Fruit fly (Drosophila melanogaster): ENCODE data around the gene jar.

The jar gene

dm6 chr3R:24301520-24301919 is 30.5 kb upstream of the jar start (continued):
- TF ChIP-seq ss (GFP tag; optimal IDR thresholded peaks at IDR 0.05): peak in 1 of 2 experiments; percentile 15
- TF ChIP-seq eg (GFP tag; IDR thresholded peaks at IDR 0.05): peak; percentile 53
- peak; percentile 23 for TF ChIP-seq Sox15 (GFP tag; optimal IDR thresholded peaks at IDR 0.05)
- no peak for TF ChIP-seq dac (GFP tag; optimal IDR thresholded peaks at IDR 0.05)
- no peak for TF ChIP-seq Hr39 (GFP tag; optimal IDR thresholded peaks at IDR 0.05)
- TF ChIP-seq CG6163 (GFP tag; IDR thresholded peaks at IDR 0.05): 0 out of 3 replicates have a peak, but pooled peaks have one; percentile 49
- TF ChIP-seq achi (GFP tag; optimal IDR thresholded peaks at IDR 0.05): peak; percentile 29

DNA sequence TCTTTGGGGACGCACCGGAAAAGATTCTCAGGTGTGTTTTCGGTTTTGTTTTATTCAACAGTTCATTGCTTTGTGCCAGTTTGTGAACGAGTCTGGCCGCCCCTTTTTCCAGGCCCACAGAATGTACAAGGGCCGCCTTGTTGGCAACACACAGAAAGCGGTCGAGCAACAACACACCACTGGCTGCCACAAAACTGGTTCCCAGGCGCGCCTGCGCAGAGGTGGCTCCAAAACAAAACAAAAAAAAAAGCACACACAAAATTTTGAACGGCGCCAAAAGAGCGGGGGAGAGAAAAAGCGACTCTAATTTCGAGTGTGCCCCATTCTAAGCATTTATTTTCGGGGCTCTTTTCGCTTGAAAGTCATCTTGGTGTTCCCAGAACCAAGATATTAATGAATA is 28.1 kb upstream of the jar start:
- no peak for TF ChIP-seq fd85E (GFP tag; optimal IDR thresholded peaks at IDR 0.05)
- TF ChIP-seq Sox15 (GFP tag; optimal IDR thresholded peaks at IDR 0.05): no peak
- TF ChIP-seq CG6163 (GFP tag; IDR thresholded peaks at IDR 0.05): no peak
- no peak for TF ChIP-seq CG4318 (GFP tag; optimal IDR thresholded peaks at IDR 0.05)
- TF ChIP-seq CG34406 (GFP tag; optimal IDR thresholded peaks at IDR 0.05): no peak
- no peak for TF ChIP-seq vri (GFP tag; optimal IDR thresholded peaks at IDR 0.05)
- no peak for TF ChIP-seq dac (GFP tag; optimal IDR thresholded peaks at IDR 0.05)

DNA sequence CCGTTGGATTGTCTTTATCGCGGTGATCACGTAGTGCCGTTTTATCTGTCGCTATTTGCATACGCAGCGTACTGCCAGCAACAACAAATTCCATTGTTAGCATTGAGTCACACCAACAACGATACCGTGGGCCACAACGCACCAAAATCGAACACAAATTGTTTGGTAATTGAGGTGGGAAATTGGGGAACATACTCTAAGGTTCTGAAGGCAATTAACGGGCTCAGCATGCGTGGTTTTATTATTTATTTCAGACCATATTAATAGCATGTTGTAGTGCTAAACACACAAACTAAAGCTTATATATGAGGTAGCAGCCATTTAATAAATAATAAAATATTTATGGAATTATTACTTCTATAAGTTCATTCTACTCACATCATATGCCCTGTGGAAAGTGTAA is 27.5 kb upstream of the jar start:
- TF ChIP-seq ss (GFP tag; optimal IDR thresholded peaks at IDR 0.05): peak in 1 of 2 experiments; percentile 31
- peak; percentile 43 for TF ChIP-seq cyc (GFP tag; optimal IDR thresholded peaks at IDR 0.05)
- TF ChIP-seq svp (GFP tag): no peak
- peak; percentile 40 for TF ChIP-seq CG31627 (GFP tag; optimal IDR thresholded peaks at IDR 0.05)
- peak; percentile 54 for TF ChIP-seq Met (GFP tag; optimal IDR thresholded peaks at IDR 0.05)
- TF ChIP-seq eg (GFP tag; IDR thresholded peaks at IDR 0.05): no peak
- no peak for TF ChIP-seq Eip75B (GFP tag; optimal IDR thresholded peaks at IDR 0.05)
- TF ChIP-seq CG8632 (GFP tag; optimal IDR thresholded peaks at IDR 0.05): peak; percentile 11
- peak; percentile 50 for TF ChIP-seq topi (GFP tag; optimal IDR thresholded peaks at IDR 0.05)
- no peak for TF ChIP-seq Eip93F (GFP tag; optimal IDR thresholded peaks at IDR 0.05)
- no peak for TF ChIP-seq CG6276 (GFP tag; optimal IDR thresholded peaks at IDR 0.05)
- peak; percentile 51 for TF ChIP-seq acj6 (GFP tag; optimal IDR thresholded peaks at IDR 0.05)
- TF ChIP-seq Lpt (GFP tag; optimal IDR thresholded peaks at IDR 0.05): no peak
- TF ChIP-seq lz (GFP tag; optimal IDR thresholded peaks at IDR 0.05): peak; percentile 34
- TF ChIP-seq CG15336 (GFP tag; IDR thresholded peaks at IDR 0.05): no peak
- TF ChIP-seq CG6854 (GFP tag; optimal IDR thresholded peaks at IDR 0.05): no peak
- TF ChIP-seq Hr38 (GFP tag; optimal IDR thresholded peaks at IDR 0.05): no peak
- no peak for TF ChIP-seq spab (GFP tag; optimal IDR thresholded peaks at IDR 0.05)
- TF ChIP-seq Smox (GFP tag; optimal IDR thresholded peaks at IDR 0.05): peak; percentile 53
- TF ChIP-seq CG1621 (tag; optimal IDR thresholded peaks at IDR 0.05): no peak
- TF ChIP-seq Gug (GFP tag; IDR thresholded peaks at IDR 0.05): no peak
- peak; percentile 39 for TF ChIP-seq OdsH (GFP tag; optimal IDR thresholded peaks at IDR 0.05)
- no peak for TF ChIP-seq CG16779 (tag; optimal IDR thresholded peaks at IDR 0.05)
- peak; percentile 40 for TF ChIP-seq CG10669 (GFP tag; optimal IDR thresholded peaks at IDR 0.05)
- TF ChIP-seq dsx (GFP tag; optimal IDR thresholded peaks at IDR 0.05; ENCODE audit: poor library complexity, severe bottlenecking): no peak
- no peak for TF ChIP-seq Ets21C (GFP tag; optimal IDR thresholded peaks at IDR 0.05)
- peak; percentile 30 for TF ChIP-seq CG34406 (GFP tag; optimal IDR thresholded peaks at IDR 0.05)
- no peak for TF ChIP-seq CG11902 (GFP tag; optimal IDR thresholded peaks at IDR 0.05)
- TF ChIP-seq net (GFP tag; optimal IDR thresholded peaks at IDR 0.05): peak; percentile 37
- peak; percentile 39 for TF ChIP-seq Hr39 (GFP tag; optimal IDR thresholded peaks at IDR 0.05)
- TF ChIP-seq CG11762 (GFP tag; optimal IDR thresholded peaks at IDR 0.05; ENCODE audit: insufficient read depth): peak; percentile 7
- TF ChIP-seq esn (GFP tag; optimal IDR thresholded peaks at IDR 0.05): peak; percentile 66
- peak; percentile 34 for TF ChIP-seq vri (GFP tag; optimal IDR thresholded peaks at IDR 0.05)
- peak; percentile 18 for TF ChIP-seq CG10631 (GFP tag; optimal IDR thresholded peaks at IDR 0.05)
- TF ChIP-seq Ets96B (tag; optimal IDR thresholded peaks at IDR 0.05): peak; percentile 24
- peak in 1 of 2 experiments; percentile 22 for TF ChIP-seq salr (GFP tag; optimal IDR thresholded peaks at IDR 0.05)
- peak; percentile 34 for TF ChIP-seq Sox14 (GFP tag; optimal IDR thresholded peaks at IDR 0.05)
- peak; percentile 14 for TF ChIP-seq Hr4 (GFP tag; optimal IDR thresholded peaks at IDR 0.05)
- peak; percentile 84 for TF ChIP-seq fkh (GFP tag; optimal IDR thresholded peaks at IDR 0.05)
- TF ChIP-seq Sox15 (GFP tag; optimal IDR thresholded peaks at IDR 0.05): no peak
- peak; percentile 19 for TF ChIP-seq CG3032 (tag; optimal IDR thresholded peaks at IDR 0.05)
- TF ChIP-seq CG6163 (GFP tag; IDR thresholded peaks at IDR 0.05): no peak; the same call in 2 of the 3 replicates
- peak; percentile 32 for TF ChIP-seq pdm3 (GFP tag; optimal IDR thresholded peaks at IDR 0.05)
